Worm (Caenorhabditis elegans): ENCODE data around the gene pod-2.

DNA sequence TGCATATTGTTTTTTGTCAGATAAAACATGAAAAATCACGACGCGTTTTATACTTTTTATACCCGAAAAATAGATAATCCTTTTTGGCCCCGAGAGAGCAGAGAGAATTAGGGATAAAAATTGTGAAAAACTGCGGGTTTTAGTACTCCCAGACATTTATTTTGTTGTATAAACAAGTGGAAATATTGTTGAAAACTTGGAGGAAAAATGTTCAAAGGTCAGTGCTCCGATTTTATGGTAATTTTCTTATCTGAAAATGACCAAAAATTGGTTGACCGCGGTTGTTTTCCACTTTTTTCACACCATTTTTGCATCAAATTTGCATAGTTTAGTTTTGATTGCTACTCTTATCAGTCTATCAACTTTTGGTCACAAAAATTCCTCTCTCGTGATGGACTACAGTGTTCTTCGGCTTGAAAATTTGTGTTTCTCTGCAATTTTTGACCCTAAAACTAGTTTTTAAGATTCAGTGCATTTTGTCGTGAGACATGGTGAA is 35.5 kb downstream of the pod-2 start, which contains the start of gene dlhd-1:
- TF ChIP-seq dao-5 (tag; optimal IDR thresholded peaks at IDR 0.05) (no peak), W03F9.2 (tag; optimal IDR thresholded peaks at IDR 0.05) (no peak)

Data from whole organism, L4/young adult.